Worm (Caenorhabditis elegans) whole organism, L4 larva: ENCODE results near the gene Y38A10A.11.

Source experiments
- F44E2.7 ChIP-seq: fragments of 200-800 bp; sonication (Bioruptor generic); IDR thresholded peaks from 2 replicates; pipeline ENCODE4 v2.1.2; 2022; ENCODE audit warnings: missing genetic modification characterization, missing compliant biosample characterization
- Y48G9A.11 ChIP-seq: fragments of 200-800 bp; sonication (Bioruptor generic); IDR thresholded peaks from 2 replicates; pipeline ENCODE4 v1.3.6; 2022; ENCODE audit warnings: missing genetic modification reagents, missing genetic modification characterization, missing compliant biosample characterization
- ZK337.2 ChIP-seq: fragments of 200-800 bp; sonication (Bioruptor generic); IDR thresholded peaks from 2 replicates; pipeline ENCODE4 v1.3.6; 2022; ENCODE audit warnings: missing genetic modification reagents, missing genetic modification characterization, missing compliant biosample characterization
- aha-1 ChIP-seq: fragments of 150-350 bp; peaks from one replicate; lab custom pipeline; 2014; ENCODE audit warnings: missing biosample characterization, missing genetic modification characterization
- arid-1 ChIP-seq: fragments of 200-800 bp; sonication (Bioruptor generic); conservative IDR thresholded peaks from 2 replicates; pipeline ENCODE4 v1.3.6; 2022; ENCODE audit warnings: missing genetic modification reagents, missing genetic modification characterization, missing compliant biosample characterization
- ceh-62 ChIP-seq: sonication (generic microtip); optimal IDR thresholded peaks from 2 replicates; lab custom pipeline; 2017; ENCODE audit warnings: missing biosample characterization, missing genetic modification characterization
- ctbp-1 ChIP-seq: fragments of 200-800 bp; sonication (Bioruptor generic); IDR thresholded peaks from 2 replicates; pipeline ENCODE4 v1.3.6; 2022; ENCODE audit warnings: missing genetic modification reagents, missing genetic modification characterization, missing compliant biosample characterization
- daf-16 ChIP-seq, 3 experiments: sonication (generic microtip); optimal IDR thresholded peaks; 2 replicates each; lab custom pipeline; 2016 to 2017; ENCODE audit warnings: missing genetic modification characterization in 3 of 3, missing genetic modification reagents in 3 of 3, mild to moderate bottlenecking in 2 of 3, missing compliant biosample characterization in 2 of 3, missing biosample characterization in 1 of 3, moderate library complexity in 1 of 3
- dve-1 ChIP-seq: sonication (generic microtip); optimal IDR thresholded peaks from 2 replicates; lab custom pipeline; 2017; ENCODE audit warnings: antibody characterized with exemption, mild to moderate bottlenecking, missing genetic modification characterization, missing compliant biosample characterization; ENCODE audit not compliant: insufficient read depth
- egl-27 ChIP-seq: sonication (generic microtip); optimal IDR thresholded peaks from 3 replicates; lab custom pipeline; 2017; ENCODE audit warnings: missing biosample characterization, missing genetic modification reagents, missing genetic modification characterization
- fkh-10 ChIP-seq: fragments of 150-350 bp; optimal IDR thresholded peaks from 2 replicates; lab custom pipeline; 2014; ENCODE audit warnings: missing biosample characterization, missing genetic modification reagents, missing genetic modification characterization
- lim-7 ChIP-seq: fragments of 200-800 bp; sonication (Bioruptor generic); IDR thresholded peaks from 2 replicates; pipeline ENCODE4 v1.3.6; 2022; ENCODE audit warnings: missing genetic modification characterization, missing compliant biosample characterization
- lin-38 ChIP-seq: fragments of 200-800 bp; sonication (Bioruptor generic); IDR thresholded peaks from 2 replicates; pipeline ENCODE4 v1.3.6; 2022; ENCODE audit warnings: missing genetic modification reagents, missing genetic modification characterization, missing compliant biosample characterization
- lir-3 ChIP-seq: sonication (generic microtip); optimal IDR thresholded peaks from 2 replicates; lab custom pipeline; 2016; ENCODE audit warnings: mild to moderate bottlenecking, missing genetic modification characterization, missing compliant biosample characterization
- nhr-10 ChIP-seq: fragments of 150-350 bp; optimal IDR thresholded peaks from 2 replicates; lab custom pipeline; 2014; ENCODE audit warnings: missing biosample characterization, missing genetic modification characterization
- nhr-41 ChIP-seq: fragments of 200-800 bp; sonication (Bioruptor generic); IDR thresholded peaks from 2 replicates; pipeline ENCODE4 v1.3.6; 2022; ENCODE audit warnings: missing genetic modification reagents, missing genetic modification characterization, missing compliant biosample characterization
- nhr-42 ChIP-seq: fragments of 200-800 bp; sonication (Bioruptor generic); IDR thresholded peaks from 2 replicates; pipeline ENCODE4 v1.3.6; 2022; ENCODE audit warnings: missing genetic modification characterization, missing compliant biosample characterization
- nhr-48 ChIP-seq: sonication (generic microtip); optimal IDR thresholded peaks from 2 replicates; lab custom pipeline; 2016; ENCODE audit warnings: mild to moderate bottlenecking, missing genetic modification characterization, missing compliant biosample characterization
- nhr-76 ChIP-seq: fragments of 150-350 bp; optimal IDR thresholded peaks from 2 replicates; lab custom pipeline; 2014; ENCODE audit warnings: missing biosample characterization, missing genetic modification characterization
- pqm-1 ChIP-seq: sonication (generic microtip); optimal IDR thresholded peaks from 2 replicates; lab custom pipeline; 2017; ENCODE audit warnings: missing biosample characterization, missing genetic modification characterization
- rbr-2 ChIP-seq: sonication (generic microtip); optimal IDR thresholded peaks from 2 replicates; lab custom pipeline; 2016; ENCODE audit warnings: missing genotype, missing genetic modification characterization, missing compliant biosample characterization
- set-16 ChIP-seq: fragments of 200-800 bp; sonication (Bioruptor generic); IDR thresholded peaks from 2 replicates; pipeline ENCODE4 v1.3.6; 2022; ENCODE audit warnings: missing genetic modification reagents, missing genetic modification characterization, missing compliant biosample characterization
- snpc-1.2 ChIP-seq: fragments of 200-800 bp; sonication (Bioruptor generic); IDR thresholded peaks from 2 replicates; pipeline ENCODE4 v1.3.6; 2022; ENCODE audit warnings: missing genetic modification reagents, missing genetic modification characterization, missing compliant biosample characterization
- snpc-4 ChIP-seq: fragments of 150-350 bp; optimal IDR thresholded peaks from 2 replicates; lab custom pipeline; 2014; ENCODE audit warnings: missing biosample characterization, missing genetic modification characterization
- tra-1 ChIP-seq: fragments of 200-800 bp; sonication (Bioruptor generic); IDR thresholded peaks from 2 replicates; pipeline ENCODE4 v1.3.6; 2022; ENCODE audit warnings: missing genetic modification reagents, missing genetic modification characterization, missing compliant biosample characterization
- unc-130 ChIP-seq: sonication (generic microtip); optimal IDR thresholded peaks from 2 replicates; lab custom pipeline; 2016; ENCODE audit warnings: missing genetic modification reagents, missing genetic modification characterization, missing compliant biosample characterization
- unc-62 ChIP-seq, 3 experiments: fragments of 150-350 bp in 1 of 3; sonication (generic microtip); optimal IDR thresholded peaks in 2 of 3; peaks in 1 of 3; 1 replicate in 1 of 3; 2 replicates in 2 of 3; lab custom pipeline; 2014 to 2017; ENCODE audit warnings: missing biosample characterization in 3 of 3, missing genetic modification characterization in 3 of 3, missing genetic modification reagents in 3 of 3, missing genotype in 1 of 3
- zag-1 ChIP-seq: fragments of 150-350 bp; optimal IDR thresholded peaks from 2 replicates; lab custom pipeline; 2014; ENCODE audit warnings: missing biosample characterization, missing genetic modification characterization
- ztf-7 ChIP-seq: fragments of 150-350 bp; optimal IDR thresholded peaks from 2 replicates; lab custom pipeline; 2014; ENCODE audit warnings: missing biosample characterization, missing genetic modification characterization

Y38A10A.11 gene

ce11 chrV:6103429-6103828 is at the start of gene Y38A10A.11:
Gene Y38A10A.11, minus strand, starts transcription at chrV:6103529.
- no peak for TF ChIP-seq lin-38
- no peak for TF ChIP-seq fkh-10 (GFP tag; lab: Kevin White, UChicago)
- TF ChIP-seq dve-1 (tag; lab: Kevin White, UChicago) = no peak
- no peak for TF ChIP-seq arid-1 (GFP tag; lab: Robert Waterston, UW)
- no peak for TF ChIP-seq lir-3 (tag; lab: Kevin White, UChicago)
- no peak for TF ChIP-seq Y48G9A.11
- no peak for TF ChIP-seq zag-1 (tag; lab: Kevin White, UChicago)
- TF ChIP-seq lim-7 (GFP tag; lab: Robert Waterston, UW) = no peak
- TF ChIP-seq rbr-2 (tag; lab: Kevin White, UChicago) = no peak
- TF ChIP-seq snpc-4 = no peak
- TF ChIP-seq ZK337.2 (GFP tag; lab: Robert Waterston, UW) = no peak
- no peak for TF ChIP-seq pqm-1 (tag; lab: Kevin White, UChicago)
- TF ChIP-seq nhr-41 = no peak
- no peak for TF ChIP-seq nhr-76 (tag; lab: Kevin White, UChicago)
- no peak for TF ChIP-seq set-16 (GFP tag; lab: Robert Waterston, UW)
- no peak for TF ChIP-seq egl-27 (tag; lab: Kevin White, UChicago)
- no peak for TF ChIP-seq unc-62 (GFP tag; optimal IDR thresholded peaks at IDR 0.05 in 1 of 2; lab: Kevin White, UChicago)
- TF ChIP-seq unc-62 (tag; optimal IDR thresholded peaks at IDR 0.05; lab: Kevin White, UChicago) = no peak
- no peak for TF ChIP-seq snpc-1.2 (GFP tag; lab: Robert Waterston, UW)
- no peak for TF ChIP-seq ceh-62 (tag; lab: Kevin White, UChicago)

ce11 chrV:6138167-6138566 is 34.8 kb upstream of the Y38A10A.11 start:
- TF ChIP-seq daf-16 (GFP tag; optimal IDR thresholded peaks at IDR 0.05; lab: Kevin White, UChicago) (no peak), daf-16 (tag; optimal IDR thresholded peaks at IDR 0.05; lab: Kevin White, UChicago) (no peak), ztf-7 (tag; lab: Kevin White, UChicago) (no peak), aha-1 (peak; percentile 97), ctbp-1 (no peak)

- no peak for TF ChIP-seq F44E2.7 (GFP tag; lab: Robert Waterston, UW)
- TF ChIP-seq nhr-48 (tag; lab: Kevin White, UChicago) = no peak
- TF ChIP-seq unc-62 (GFP tag; optimal IDR thresholded peaks at IDR 0.05 in 1 of 2; lab: Kevin White, UChicago) = peak in 1 of 2 experiments; percentile 95
- TF ChIP-seq unc-62 (tag; optimal IDR thresholded peaks at IDR 0.05; lab: Kevin White, UChicago) = no peak
Observed at ce11 chrV:6135428-6135827, 32.1 kb upstream of the Y38A10A.11 start.

- no peak for TF ChIP-seq Y48G9A.11
- no peak for TF ChIP-seq nhr-10 (tag; lab: Kevin White, UChicago)
- no peak for TF ChIP-seq tra-1 (GFP tag; lab: Robert Waterston, UW)
Observed at ce11 chrV:6131100-6131499, 27.8 kb upstream of the Y38A10A.11 start, which contains the start of gene exp-2. Gene exp-2, plus strand, starts transcription at chrV:6131400.

- TF ChIP-seq nhr-42 (GFP tag; lab: Robert Waterston, UW) (no peak), unc-62 (GFP tag; optimal IDR thresholded peaks at IDR 0.05 in 1 of 2; lab: Kevin White, UChicago) (peak in 1 of 2 experiments; percentile 93), unc-62 (tag; optimal IDR thresholded peaks at IDR 0.05; lab: Kevin White, UChicago) (no peak)
Observed at ce11 chrV:6128355-6128754, 25.0 kb upstream of the Y38A10A.11 start.

- TF ChIP-seq unc-62 (GFP tag; optimal IDR thresholded peaks at IDR 0.05 in 1 of 2; lab: Kevin White, UChicago) = peak in 1 of 2 experiments; percentile 94
- TF ChIP-seq unc-62 (tag; optimal IDR thresholded peaks at IDR 0.05; lab: Kevin White, UChicago) = no peak
- TF ChIP-seq unc-130 (GFP tag; lab: Kevin White, UChicago) = no peak
Observed at ce11 chrV:6121659-6122058, 18.3 kb upstream of the Y38A10A.11 start.
